Fruit fly (Drosophila melanogaster) whole organism, embryonic: ENCODE measurements around the gene soti.

ENCODE experiments used
- Ada2b ChIP-seq: fragments of 200-800 bp; sonication (Bioruptor generic); IDR thresholded peaks from 2 replicates; pipeline ENCODE4 v1.3.6; 2022; ENCODE audit warnings: missing biosample characterization, missing genetic modification characterization
- B-H1 ChIP-seq: fragments of 200-800 bp; sonication (Bioruptor generic); IDR thresholded peaks from 3 replicates; pipeline ENCODE4 v1.3.6; 2022; ENCODE audit warnings: missing biosample characterization, missing genetic modification characterization
- CG10654 ChIP-seq: fragments of 200-800 bp; sonication (Bioruptor generic); optimal IDR thresholded peaks from 2 replicates; lab custom pipeline; 2016; ENCODE audit warnings: missing biosample characterization, missing genetic modification characterization
- CG11085 ChIP-seq: fragments of 200-800 bp; sonication (Bioruptor generic); IDR thresholded peaks from 2 replicates; pipeline ENCODE4 v1.3.6; 2022; ENCODE audit warnings: missing biosample characterization, missing genetic modification characterization
- CG12155 ChIP-seq: fragments of 200-800 bp; sonication (Bioruptor generic); optimal IDR thresholded peaks from 3 replicates; lab custom pipeline; 2016; ENCODE audit warnings: missing biosample characterization, missing genetic modification characterization
- CG13287 ChIP-seq: fragments of 200-800 bp; sonication (Bioruptor generic); IDR thresholded peaks from 2 replicates; pipeline ENCODE4 v1.3.6; 2022; ENCODE audit warnings: missing biosample characterization, missing genetic modification characterization; ENCODE audit not compliant: partially characterized antibody
- CG14860 ChIP-seq: fragments of 200-800 bp; sonication (Bioruptor generic); IDR thresholded peaks from 3 replicates; pipeline ENCODE4 v1.3.6; 2022; ENCODE audit warnings: missing biosample characterization, missing genetic modification characterization; ENCODE audit not compliant: partially characterized antibody
- CG1529 ChIP-seq: fragments of 200-800 bp; sonication (Bioruptor generic); optimal IDR thresholded peaks from 3 replicates; lab custom pipeline; 2018; ENCODE audit warnings: missing biosample characterization, missing genetic modification characterization
- CG15696 ChIP-seq: fragments of 200-800 bp; sonication (Bioruptor generic); optimal IDR thresholded peaks from 2 replicates; lab custom pipeline; 2019; ENCODE audit warnings: missing biosample characterization, mild to moderate bottlenecking, missing genetic modification characterization, moderate library complexity
- CG16779 ChIP-seq: fragments of 200-800 bp; sonication (Bioruptor generic); IDR thresholded peaks from 2 replicates; pipeline ENCODE4 v1.3.6; 2022; ENCODE audit warnings: missing biosample characterization, missing genetic modification characterization
- CG18262 ChIP-seq: fragments of 200-800 bp; optimal IDR thresholded peaks from 3 replicates; lab custom pipeline; 2019; ENCODE audit warnings: missing biosample characterization, mild to moderate bottlenecking, missing genetic modification characterization, moderate library complexity
- CG18619 ChIP-seq: fragments of 200-800 bp; sonication (Bioruptor generic); optimal IDR thresholded peaks from 3 replicates; lab custom pipeline; 2017; ENCODE audit warnings: missing biosample characterization, mild to moderate bottlenecking, missing genetic modification characterization
- CG2678 ChIP-seq: fragments of 200-800 bp; sonication (Bioruptor generic); optimal IDR thresholded peaks from 3 replicates; lab custom pipeline; 2019; ENCODE audit warnings: missing biosample characterization, mild to moderate bottlenecking, missing genetic modification characterization, moderate library complexity
- CG3065 ChIP-seq: fragments of 200-800 bp; sonication (Bioruptor generic); optimal IDR thresholded peaks from 2 replicates; lab custom pipeline; 2016; ENCODE audit warnings: missing biosample characterization, missing genetic modification characterization
- CG3726 ChIP-seq: fragments of 200-800 bp; sonication (Bioruptor generic); IDR thresholded peaks from 3 replicates; pipeline ENCODE4, ENCODE4 v1.3.6; 2022; ENCODE audit warnings: missing biosample characterization, missing genetic modification characterization
- CG4282 ChIP-seq: fragments of 200-800 bp; sonication (Bioruptor generic); optimal IDR thresholded peaks from 2 replicates; lab custom pipeline; 2016; ENCODE audit warnings: missing biosample characterization, missing genetic modification characterization
- CG6683 ChIP-seq: fragments of 200-800 bp; sonication (Bioruptor generic); optimal IDR thresholded peaks from 2 replicates; lab custom pipeline; 2017; ENCODE audit warnings: missing biosample characterization, mild to moderate bottlenecking, missing genetic modification characterization, missing genetic modification reagents
- CG7963 ChIP-seq: fragments of 200-800 bp; sonication (Bioruptor generic); IDR thresholded peaks from 3 replicates; pipeline ENCODE4 v1.3.6; 2022; ENCODE audit warnings: missing biosample characterization, missing genetic modification characterization; ENCODE audit not compliant: partially characterized antibody
- CG8281 ChIP-seq: fragments of 200-800 bp; sonication (Bioruptor generic); optimal IDR thresholded peaks from 2 replicates; lab custom pipeline; 2018; ENCODE audit warnings: missing biosample characterization, mild to moderate bottlenecking, missing genetic modification characterization, moderate library complexity
- CG8359 ChIP-seq: fragments of 200-800 bp; sonication (Bioruptor generic); optimal IDR thresholded peaks from 2 replicates; lab custom pipeline; 2017; ENCODE audit warnings: missing biosample characterization, mild to moderate bottlenecking, missing genetic modification characterization, borderline replicate concordance
- CG8924 ChIP-seq: fragments of 200-800 bp; optimal IDR thresholded peaks from 3 replicates; lab custom pipeline; 2019; ENCODE audit warnings: missing biosample characterization, mild to moderate bottlenecking, missing genetic modification characterization, moderate library complexity
- CTCF ChIP-seq: fragments of 200-800 bp; sonication (Bioruptor generic); optimal IDR thresholded peaks from 2 replicates; lab custom pipeline; 2017; ENCODE audit warnings: missing biosample characterization, mild to moderate bottlenecking, missing genetic modification characterization, moderate library complexity
- Dek ChIP-seq: fragments of 200-800 bp; sonication (Bioruptor generic); optimal IDR thresholded peaks from 3 replicates; lab custom pipeline; 2019; ENCODE audit warnings: missing biosample characterization, mild to moderate bottlenecking, missing genetic modification characterization, moderate library complexity
- Dip2 ChIP-seq: fragments of 200-800 bp; sonication (Bioruptor generic); IDR thresholded peaks from 2 replicates; pipeline ENCODE4 v1.3.6; 2022; ENCODE audit warnings: missing biosample characterization, missing genetic modification characterization
- Doc3 ChIP-seq: fragments of 200-800 bp; sonication (Bioruptor generic); IDR thresholded peaks from 3 replicates; pipeline ENCODE4 v1.3.6; 2022; ENCODE audit warnings: missing biosample characterization, missing genetic modification characterization; ENCODE audit not compliant: partially characterized antibody
- Hand ChIP-seq: fragments of 200-800 bp; sonication (Bioruptor generic); optimal IDR thresholded peaks from 2 replicates; lab custom pipeline; 2017; ENCODE audit warnings: mild to moderate bottlenecking, missing biosample characterization, missing genetic modification reagents, missing genetic modification characterization
- Hmx ChIP-seq: fragments of 200-800 bp; sonication (Bioruptor generic); optimal IDR thresholded peaks from 2 replicates; lab custom pipeline; 2016; ENCODE audit warnings: missing biosample characterization, missing genetic modification characterization
- MBD-R2 ChIP-seq: fragments of 200-800 bp; sonication (Bioruptor generic); IDR thresholded peaks from 2 replicates; pipeline ENCODE4 v1.3.6; 2022; ENCODE audit warnings: missing biosample characterization, missing genetic modification characterization
- Opbp ChIP-seq: fragments of 200-800 bp; sonication (Bioruptor generic); IDR thresholded peaks from 3 replicates; pipeline ENCODE4 v1.3.6; 2022; ENCODE audit warnings: missing biosample characterization, missing genetic modification characterization; ENCODE audit not compliant: partially characterized antibody
- Ssrp ChIP-seq: fragments of 200-800 bp; sonication (Bioruptor generic); optimal IDR thresholded peaks from 2 replicates; lab custom pipeline; 2018; ENCODE audit warnings: missing biosample characterization, mild to moderate bottlenecking, missing genetic modification characterization, moderate library complexity
- Trl ChIP-seq, 3 experiments: fragments of >200 bp in 2 of 3; fragments of 200-800 bp in 1 of 3; sonication (Bioruptor generic) in 1 of 3; optimal IDR thresholded peaks; 2 replicates in 1 of 3; 3 replicates in 2 of 3; lab custom pipeline; 2016 to 2017; ENCODE audit warnings: missing biosample characterization in 1 of 3, missing genetic modification characterization in 1 of 3
- aop ChIP-seq: fragments of 200-800 bp; sonication (Bioruptor generic); IDR thresholded peaks from 2 replicates; pipeline ENCODE4 v1.3.6; 2022; ENCODE audit warnings: missing biosample characterization, missing genetic modification characterization
- ase ChIP-seq: fragments of 200-800 bp; sonication (Bioruptor generic); IDR thresholded peaks from 3 replicates; pipeline ENCODE4 v1.3.6; 2022; ENCODE audit warnings: missing biosample characterization, missing genetic modification characterization
- ato ChIP-seq: fragments of 200-800 bp; sonication (Bioruptor generic); IDR thresholded peaks from 2 replicates; pipeline ENCODE4 v1.3.6; 2022; ENCODE audit warnings: missing biosample characterization, missing genetic modification characterization; ENCODE audit not compliant: partially characterized antibody
- bbx ChIP-seq: fragments of 200-800 bp; sonication (Bioruptor generic); IDR thresholded peaks from 2 replicates; pipeline ENCODE4 v1.3.6; 2022; ENCODE audit warnings: missing biosample characterization, missing genetic modification characterization; ENCODE audit not compliant: partially characterized antibody
- bcd ChIP-seq: fragments of 200-800 bp; sonication (Bioruptor generic); optimal IDR thresholded peaks from 2 replicates; lab custom pipeline; 2017; ENCODE audit warnings: missing biosample characterization, mild to moderate bottlenecking, missing genetic modification characterization
- exex ChIP-seq: fragments of 200-800 bp; sonication (Bioruptor generic); optimal IDR thresholded peaks from 4 replicates; lab custom pipeline; 2018; ENCODE audit warnings: missing biosample characterization, mild to moderate bottlenecking, missing genetic modification characterization, moderate library complexity
- fd96Cb ChIP-seq: fragments of 200-800 bp; sonication (Bioruptor generic); optimal IDR thresholded peaks from 2 replicates; lab custom pipeline; 2018; ENCODE audit warnings: missing biosample characterization, mild to moderate bottlenecking, missing genetic modification characterization, moderate library complexity
- ftz-f1 ChIP-seq: fragments of 200-800 bp; sonication (Bioruptor generic); optimal IDR thresholded peaks from 2 replicates; lab custom pipeline; 2016; ENCODE audit warnings: missing biosample characterization, missing genetic modification characterization
- gcm ChIP-seq: fragments of 200-800 bp; sonication (Bioruptor generic); optimal IDR thresholded peaks from 2 replicates; lab custom pipeline; 2019; ENCODE audit warnings: missing biosample characterization, mild to moderate bottlenecking, missing genetic modification characterization, moderate library complexity
- gcm2 ChIP-seq: fragments of 200-800 bp; sonication (Bioruptor generic); optimal IDR thresholded peaks from 2 replicates; lab custom pipeline; 2016; ENCODE audit warnings: missing biosample characterization, missing genetic modification characterization
- lov ChIP-seq, 2 experiments: fragments of 200-800 bp in 1 of 2; fragments of >200 bp in 1 of 2; sonication (Bioruptor generic) in 1 of 2; IDR thresholded peaks in 1 of 2; optimal IDR thresholded peaks in 1 of 2; 2 replicates in 1 of 2; 3 replicates in 1 of 2; pipeline versions ENCODE4 v1.3.6 to Lab custom; 2017 to 2022; ENCODE audit warnings: missing biosample characterization in 1 of 2, missing genetic modification characterization in 1 of 2
- nau ChIP-seq: fragments of 200-800 bp; sonication (Bioruptor generic); optimal IDR thresholded peaks from 3 replicates; lab custom pipeline; 2017; ENCODE audit warnings: missing biosample characterization, mild to moderate bottlenecking, missing genetic modification characterization, missing genetic modification reagents
- nerfin-2 ChIP-seq: fragments of 200-800 bp; sonication (Bioruptor generic); IDR thresholded peaks from 2 replicates; pipeline ENCODE4 v1.3.6; 2022; ENCODE audit warnings: missing biosample characterization, missing genetic modification characterization; ENCODE audit not compliant: partially characterized antibody
- pho ChIP-seq: fragments of 200-800 bp; sonication (Bioruptor generic); optimal IDR thresholded peaks from 2 replicates; lab custom pipeline; 2016; ENCODE audit warnings: missing biosample characterization, missing genetic modification characterization
- toy ChIP-seq: fragments of 200-800 bp; sonication (Bioruptor generic); IDR thresholded peaks from 2 replicates; pipeline ENCODE4 v1.3.6; 2022; ENCODE audit warnings: missing biosample characterization, missing genetic modification characterization
- tx ChIP-seq: fragments of 200-800 bp; sonication (Bioruptor generic); optimal IDR thresholded peaks from 2 replicates; lab custom pipeline; 2016; ENCODE audit warnings: missing biosample characterization, missing genetic modification characterization
- zen ChIP-seq: fragments of 200-800 bp; sonication (Bioruptor generic); optimal IDR thresholded peaks from 3 replicates; lab custom pipeline; 2018; ENCODE audit warnings: missing biosample characterization, mild to moderate bottlenecking, missing genetic modification characterization, moderate library complexity
- zf30C ChIP-seq: fragments of 200-800 bp; sonication (Bioruptor generic); optimal IDR thresholded peaks from 3 replicates; lab custom pipeline; 2018; ENCODE audit warnings: missing biosample characterization, mild to moderate bottlenecking, missing genetic modification characterization

soti gene

DNA sequence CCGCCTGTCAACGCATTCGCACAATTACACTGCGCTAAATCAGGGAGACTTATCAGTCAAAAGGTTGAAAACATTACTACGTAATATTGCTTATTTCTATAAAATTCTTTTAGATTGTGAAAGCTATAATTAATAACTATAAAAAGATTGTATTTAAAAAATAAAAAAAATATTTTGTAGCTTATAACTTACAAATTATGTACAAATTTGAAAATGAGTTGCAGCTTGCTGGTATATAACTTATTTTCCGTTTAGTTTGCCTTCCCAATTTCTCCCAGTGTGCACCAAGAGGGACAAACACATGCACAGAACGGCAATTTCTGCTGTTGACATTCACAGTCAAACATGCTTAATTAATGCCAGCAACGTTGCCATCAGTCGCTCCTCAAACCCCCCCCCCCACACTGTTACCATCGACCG, 27.8 kb downstream of the soti start (continued):
- TF ChIP-seq CG18619 (GFP tag; lab: Kevin White, UChicago) (peak; percentile 67), Trl (optimal IDR thresholded peaks at IDR 0.05; lab: Kevin White, UChicago) (no peak), Trl (GFP tag; optimal IDR thresholded peaks at IDR 0.05; lab: Kevin White, UChicago) (no peak), CG3726 (no peak), CTCF (peak; percentile 35), Hand (GFP tag; lab: Kevin White, UChicago) (no peak), nau (GFP tag; lab: Kevin White, UChicago) (peak; percentile 71), tx (GFP tag; lab: Kevin White, UChicago) (no peak), CG18262 (tag; lab: Kevin White, UChicago) (peak; percentile 81), toy (peak; percentile 42; the same call in 1 of the 2 replicates), CG13287 (GFP tag; lab: Robert Waterston, UW) (no peak), CG6683 (GFP tag; lab: Kevin White, UChicago) (peak; percentile 72), Doc3 (GFP tag; lab: Robert Waterston, UW) (no peak), CG7963 (GFP tag; lab: Robert Waterston, UW) (no peak), CG12155 (peak; percentile 19), CG8359 (GFP tag; lab: Kevin White, UChicago) (peak; percentile 61), nerfin-2 (GFP tag; lab: Robert Waterston, UW) (no peak), MBD-R2 (GFP tag; lab: Robert Waterston, UW) (no peak), CG16779 (GFP tag; lab: Robert Waterston, UW) (no peak), fd96Cb (tag; lab: Kevin White, UChicago) (peak; percentile 78), Opbp (GFP tag; lab: Robert Waterston, UW) (no peak), ato (GFP tag; lab: Robert Waterston, UW) (no peak), CG4282 (GFP tag; lab: Kevin White, UChicago) (no peak), Dip2 (GFP tag; lab: Robert Waterston, UW) (no peak), CG14860 (GFP tag; lab: Robert Waterston, UW) (no peak), Ssrp (tag; lab: Kevin White, UChicago) (peak; percentile 65), CG15696 (peak; percentile 32), exex (tag; lab: Kevin White, UChicago) (peak; percentile 14), zf30C (GFP tag; lab: Kevin White, UChicago) (no peak), CG10654 (GFP tag; lab: Kevin White, UChicago) (peak; percentile 47), CG8281 (tag; lab: Kevin White, UChicago) (peak; percentile 36), gcm2 (GFP tag; lab: Kevin White, UChicago) (no peak), CG3065 (GFP tag; lab: Kevin White, UChicago) (no peak), lov (optimal IDR thresholded peaks at IDR 0.05; lab: Kevin White, UChicago) (no peak), lov (GFP tag; IDR thresholded peaks at IDR 0.05; lab: Robert Waterston, UW) (no peak), CG8924 (tag; lab: Kevin White, UChicago) (peak; percentile 81), zen (tag; lab: Kevin White, UChicago) (peak; percentile 23), CG1529 (peak; percentile 41), bbx (GFP tag; lab: Robert Waterston, UW) (no peak), CG11085 (GFP tag; lab: Robert Waterston, UW) (0 out of 2 replicates have a peak, but pooled peaks have one; percentile 21), bcd (peak; percentile 76), ftz-f1 (GFP tag; lab: Kevin White, UChicago) (no peak), Dek (tag; lab: Kevin White, UChicago) (peak; percentile 63), B-H1 (GFP tag; lab: Robert Waterston, UW) (peak; percentile 62; the same call in 2 of the 3 replicates), Ada2b (GFP tag; lab: Robert Waterston, UW) (no peak; the same call in none of the 2 replicates), CG2678 (tag; lab: Kevin White, UChicago) (peak; percentile 89), ase (GFP tag; lab: Robert Waterston, UW) (peak; percentile 71; the same call in 1 of the 3 replicates), aop (GFP tag; lab: Robert Waterston, UW) (no peak), gcm (GFP tag; lab: Kevin White, UChicago) (peak; percentile 62), Hmx (GFP tag; lab: Kevin White, UChicago) (no peak), pho (GFP tag; lab: Kevin White, UChicago) (no peak)
